Fruit fly (Drosophila melanogaster) whole organism, pupa: ENCODE measurements around the gene Acsf2.

ENCODE experiments used
- CG10348 ChIP-seq: fragments of 200-800 bp; sonication (Bioruptor generic); IDR thresholded peaks from 2 replicates; pipeline ENCODE4 v1.3.6; 2022; ENCODE audit warnings: missing biosample characterization, missing genetic modification characterization
- CG12605 ChIP-seq: fragments of 200-800 bp; sonication (Bioruptor generic); IDR thresholded peaks from 2 replicates; pipeline ENCODE4 v1.3.6; 2022; ENCODE audit warnings: missing biosample characterization, missing genetic modification characterization
- CG17806 ChIP-seq: fragments of 200-800 bp; sonication (Bioruptor generic); optimal IDR thresholded peaks from 2 replicates; lab custom pipeline; 2018; ENCODE audit warnings: missing biosample characterization, mild to moderate bottlenecking, missing genetic modification characterization, moderate library complexity
- CG9948 ChIP-seq: fragments of 200-800 bp; sonication (Bioruptor generic); optimal IDR thresholded peaks from 2 replicates; lab custom pipeline; 2018; ENCODE audit warnings: missing biosample characterization, mild to moderate bottlenecking, missing genetic modification characterization, moderate library complexity
- EcR ChIP-seq: fragments of 200-800 bp; sonication (Bioruptor generic); optimal IDR thresholded peaks from 3 replicates; lab custom pipeline; 2019; ENCODE audit warnings: missing biosample characterization, missing genetic modification characterization, mild to moderate bottlenecking, moderate library complexity, missing genetic modification reagents
- Pif1B ChIP-seq: fragments of 200-800 bp; sonication (Bioruptor generic); optimal IDR thresholded peaks from 3 replicates; lab custom pipeline; 2016; ENCODE audit warnings: missing biosample characterization, missing genetic modification characterization
- Snoo ChIP-seq: fragments of 200-800 bp; sonication (Bioruptor generic); optimal IDR thresholded peaks from 3 replicates; lab custom pipeline; 2017; ENCODE audit warnings: missing biosample characterization, mild to moderate bottlenecking, missing genetic modification characterization, inconsistent platforms
- fd96Ca ChIP-seq: fragments of 200-800 bp; sonication (Bioruptor generic); IDR thresholded peaks from 3 replicates; pipeline ENCODE4 v1.3.6; 2022; ENCODE audit warnings: missing biosample characterization, missing genetic modification characterization
- gl ChIP-seq: fragments of 200-800 bp; sonication (Bioruptor generic); optimal IDR thresholded peaks from 2 replicates; lab custom pipeline; 2018; ENCODE audit warnings: missing biosample characterization, mild to moderate bottlenecking, missing genetic modification characterization

- peak; percentile 15 for TF ChIP-seq Pif1B (GFP tag; lab: Kevin White, UChicago)
- TF ChIP-seq CG17806: no peak
- peak; percentile 40; the same call in 1 of the 3 replicates for TF ChIP-seq fd96Ca (GFP tag; lab: Robert Waterston, UW)
- peak; percentile 29; the same call in 1 of the 2 replicates for TF ChIP-seq CG12605 (GFP tag; lab: Robert Waterston, UW)
- TF ChIP-seq Snoo (tag; lab: Kevin White, UChicago): peak; percentile 35
- no peak for TF ChIP-seq gl (tag; lab: Kevin White, UChicago)
- no peak for TF ChIP-seq CG10348 (GFP tag; lab: Robert Waterston, UW)
- peak; percentile 96 for TF ChIP-seq EcR (GFP tag; lab: Kevin White, UChicago)
- no peak for TF ChIP-seq CG9948 (tag; lab: Kevin White, UChicago)
Observed at dm6 chr2L:5305240-5305875, 36.7 kb downstream of the Acsf2 start.
